Worm (Caenorhabditis elegans): ENCODE measurements around the gene F48F5.8.

ce11 chrV:20416335-20416734 lies 8.8 kb upstream of the F48F5.8 start:
- no peak for TF ChIP-seq hmbx-1 (tag; optimal IDR thresholded peaks at IDR 0.05)
- TF ChIP-seq hnd-1 (tag; optimal IDR thresholded peaks at IDR 0.05): no peak
- no peak for TF ChIP-seq ceh-36 (tag; optimal IDR thresholded peaks at IDR 0.05)

All from whole organism, early embryonic.